Fruit fly (Drosophila melanogaster) whole organism, prepupa: ENCODE results near the gene CG33332.

ENCODE experiments used
- Blimp-1 ChIP-seq: fragments of 200-800 bp; sonication (Bioruptor generic); optimal IDR thresholded peaks from 3 replicates; lab custom pipeline; 2017; ENCODE audit warnings: missing biosample characterization, missing genetic modification characterization, mild to moderate bottlenecking, moderate library complexity, missing genetic modification reagents
- CG10669 ChIP-seq: fragments of 200-800 bp; sonication (Bioruptor generic); optimal IDR thresholded peaks from 3 replicates; lab custom pipeline; 2018; ENCODE audit warnings: missing biosample characterization, mild to moderate bottlenecking, missing genetic modification characterization, moderate library complexity
- CG11294 ChIP-seq: fragments of 200-800 bp; sonication (Bioruptor generic); IDR thresholded peaks from 2 replicates; pipeline ENCODE4 v1.3.6; 2022; ENCODE audit warnings: missing biosample characterization, missing genetic modification characterization
- CG11902 ChIP-seq: fragments of 200-800 bp; sonication (Bioruptor generic); optimal IDR thresholded peaks from 3 replicates; lab custom pipeline; 2016; ENCODE audit warnings: missing biosample characterization, missing genetic modification characterization
- CG1621 ChIP-seq: fragments of 200-800 bp; sonication (Bioruptor generic); optimal IDR thresholded peaks from 3 replicates; lab custom pipeline; 2018; ENCODE audit warnings: missing biosample characterization, mild to moderate bottlenecking, missing genetic modification characterization
- CG3032 ChIP-seq: fragments of 200-800 bp; optimal IDR thresholded peaks from 2 replicates; lab custom pipeline; 2019; ENCODE audit warnings: missing biosample characterization, mild to moderate bottlenecking, missing genetic modification characterization, moderate library complexity
- CG32006 ChIP-seq: fragments of 200-800 bp; sonication (Bioruptor generic); optimal IDR thresholded peaks from 3 replicates; lab custom pipeline; 2017; ENCODE audit warnings: missing biosample characterization, mild to moderate bottlenecking, missing genetic modification characterization
- CG34406 ChIP-seq: fragments of 200-800 bp; sonication (Bioruptor generic); optimal IDR thresholded peaks from 3 replicates; lab custom pipeline; 2016; ENCODE audit warnings: missing biosample characterization, missing genetic modification characterization
- CG3919 ChIP-seq: fragments of 200-800 bp; sonication (Bioruptor generic); optimal IDR thresholded peaks from 3 replicates; lab custom pipeline; 2016; ENCODE audit warnings: missing biosample characterization, missing genetic modification characterization
- CG4318 ChIP-seq: fragments of 200-800 bp; sonication (Bioruptor generic); optimal IDR thresholded peaks from 3 replicates; lab custom pipeline; 2017; ENCODE audit warnings: missing biosample characterization, mild to moderate bottlenecking, missing genetic modification characterization
- CG6163 ChIP-seq: fragments of 200-800 bp; sonication (Bioruptor generic); IDR thresholded peaks from 3 replicates; pipeline ENCODE4 v1.3.6; 2022; ENCODE audit warnings: missing biosample characterization, missing genetic modification characterization
- CG6808 ChIP-seq: fragments of 200-800 bp; sonication (Bioruptor generic); optimal IDR thresholded peaks from 3 replicates; lab custom pipeline; 2017; ENCODE audit warnings: missing biosample characterization, missing genetic modification characterization, mild to moderate bottlenecking, moderate library complexity, missing genetic modification reagents
- CG6854 ChIP-seq: fragments of 200-800 bp; sonication (Bioruptor generic); optimal IDR thresholded peaks from 2 replicates; lab custom pipeline; 2017; ENCODE audit warnings: missing biosample characterization, mild to moderate bottlenecking, missing genetic modification characterization
- CG7368 ChIP-seq: fragments of 200-800 bp; sonication (Bioruptor generic); optimal IDR thresholded peaks from 3 replicates; lab custom pipeline; 2016; ENCODE audit warnings: missing biosample characterization, missing genetic modification characterization
- CG8119 ChIP-seq: fragments of 200-800 bp; sonication (Bioruptor generic); IDR thresholded peaks from 3 replicates; pipeline ENCODE4 v1.3.6; 2022; ENCODE audit warnings: missing biosample characterization, missing genetic modification characterization
- CG8319 ChIP-seq: fragments of 200-800 bp; sonication (Bioruptor generic); optimal IDR thresholded peaks from 3 replicates; lab custom pipeline; 2016; ENCODE audit warnings: missing biosample characterization, missing genetic modification characterization
- CG8632 ChIP-seq: fragments of 200-800 bp; sonication (Bioruptor generic); optimal IDR thresholded peaks from 3 replicates; lab custom pipeline; 2016; ENCODE audit warnings: missing biosample characterization, missing genetic modification characterization
- CG9139 ChIP-seq: fragments of 200-800 bp; sonication (Bioruptor generic); optimal IDR thresholded peaks from 3 replicates; lab custom pipeline; 2017; ENCODE audit warnings: missing biosample characterization, mild to moderate bottlenecking, missing genetic modification characterization
- Eip75B ChIP-seq: fragments of 200-800 bp; sonication (Bioruptor generic); optimal IDR thresholded peaks from 3 replicates; lab custom pipeline; 2016; ENCODE audit warnings: missing biosample characterization, missing genetic modification characterization
- Eip78C ChIP-seq: fragments of 200-800 bp; sonication (Bioruptor generic); peaks from one replicate; lab custom pipeline; 2016; ENCODE audit warnings: missing biosample characterization, missing genetic modification characterization
- Ets21C ChIP-seq: fragments of 200-800 bp; sonication (Bioruptor generic); optimal IDR thresholded peaks from 3 replicates; lab custom pipeline; 2016; ENCODE audit warnings: missing biosample characterization, missing genetic modification characterization
- Ets96B ChIP-seq: fragments of 200-800 bp; optimal IDR thresholded peaks from 2 replicates; lab custom pipeline; 2019; ENCODE audit warnings: missing biosample characterization, mild to moderate bottlenecking, missing genetic modification characterization, moderate library complexity
- Gug ChIP-seq: fragments of 200-800 bp; sonication (Bioruptor generic); IDR thresholded peaks from 2 replicates; pipeline ENCODE4 v1.3.6; 2022; ENCODE audit warnings: missing biosample characterization, missing genetic modification characterization
- Hr38 ChIP-seq: sonication (Bioruptor generic); optimal IDR thresholded peaks from 2 replicates; lab custom pipeline; 2016; ENCODE audit warnings: missing biosample characterization, missing genetic modification characterization
- Hr4 ChIP-seq: fragments of 200-800 bp; sonication (Bioruptor generic); optimal IDR thresholded peaks from 3 replicates; lab custom pipeline; 2016; ENCODE audit warnings: missing biosample characterization, missing genetic modification characterization
- Lpt ChIP-seq: fragments of 200-800 bp; sonication (Bioruptor generic); optimal IDR thresholded peaks from 3 replicates; lab custom pipeline; 2016; ENCODE audit warnings: missing biosample characterization, missing genetic modification characterization
- Met ChIP-seq: fragments of 200-800 bp; sonication (Bioruptor generic); optimal IDR thresholded peaks from 3 replicates; lab custom pipeline; 2016; ENCODE audit warnings: missing biosample characterization, missing genetic modification characterization
- OdsH ChIP-seq: fragments of 200-800 bp; sonication (Bioruptor generic); optimal IDR thresholded peaks from 3 replicates; lab custom pipeline; 2016; ENCODE audit warnings: missing biosample characterization, missing genetic modification characterization
- Smox ChIP-seq: fragments of 200-800 bp; sonication (Bioruptor generic); optimal IDR thresholded peaks from 3 replicates; lab custom pipeline; 2016; ENCODE audit warnings: missing biosample characterization, missing genetic modification characterization
- Sox15 ChIP-seq: fragments of 200-800 bp; sonication (Bioruptor generic); optimal IDR thresholded peaks from 3 replicates; lab custom pipeline; 2016; ENCODE audit warnings: missing biosample characterization, missing genetic modification characterization
- achi ChIP-seq: fragments of 200-800 bp; sonication (Bioruptor generic); optimal IDR thresholded peaks from 3 replicates; lab custom pipeline; 2016; ENCODE audit warnings: missing biosample characterization, missing genetic modification characterization
- acj6 ChIP-seq: fragments of 200-800 bp; sonication (Bioruptor generic); optimal IDR thresholded peaks from 3 replicates; lab custom pipeline; 2016; ENCODE audit warnings: missing biosample characterization, missing genetic modification characterization
- cyc ChIP-seq: fragments of 200-800 bp; sonication (Bioruptor generic); optimal IDR thresholded peaks from 3 replicates; lab custom pipeline; 2016; ENCODE audit warnings: missing biosample characterization, missing genetic modification characterization
- dac ChIP-seq: fragments of 200-800 bp; sonication (Bioruptor generic); optimal IDR thresholded peaks from 2 replicates; lab custom pipeline; 2017; ENCODE audit warnings: missing biosample characterization, mild to moderate bottlenecking, missing genetic modification characterization
- dsx ChIP-seq: fragments of 200-800 bp; optimal IDR thresholded peaks from 3 replicates; lab custom pipeline; 2019; ENCODE audit warnings: missing biosample characterization, mild to moderate bottlenecking, missing genetic modification characterization, moderate library complexity; ENCODE audit not compliant: poor library complexity, severe bottlenecking
- esn ChIP-seq: fragments of 200-800 bp; sonication (Bioruptor generic); optimal IDR thresholded peaks from 2 replicates; lab custom pipeline; 2016; ENCODE audit warnings: missing biosample characterization, mild to moderate bottlenecking, missing genetic modification characterization, moderate library complexity
- lz ChIP-seq: fragments of 200-800 bp; sonication (Bioruptor generic); optimal IDR thresholded peaks from 3 replicates; lab custom pipeline; 2016; ENCODE audit warnings: missing biosample characterization, missing genetic modification characterization
- pdm3 ChIP-seq: fragments of 200-800 bp; sonication (Bioruptor generic); optimal IDR thresholded peaks from 3 replicates; lab custom pipeline; 2016; ENCODE audit warnings: missing biosample characterization, missing genetic modification characterization
- salr ChIP-seq, 2 experiments: fragments of 200-800 bp; sonication (Bioruptor generic); optimal IDR thresholded peaks; 3 replicates each; lab custom pipeline; 2016 to 2018; ENCODE audit warnings: missing biosample characterization in 2 of 2, missing genetic modification characterization in 2 of 2, mild to moderate bottlenecking in 1 of 2
- spab ChIP-seq: fragments of 200-800 bp; sonication (Bioruptor generic); optimal IDR thresholded peaks from 2 replicates; lab custom pipeline; 2017; ENCODE audit warnings: missing biosample characterization, mild to moderate bottlenecking, missing genetic modification characterization, missing genetic modification reagents
- svp ChIP-seq: fragments of 200-800 bp; sonication (Bioruptor generic); peaks from one replicate; lab custom pipeline; 2016; ENCODE audit warnings: missing biosample characterization, missing genetic modification characterization
- topi ChIP-seq: fragments of 200-800 bp; sonication (Bioruptor generic); optimal IDR thresholded peaks from 3 replicates; lab custom pipeline; 2016; ENCODE audit warnings: missing biosample characterization, missing genetic modification characterization
- vri ChIP-seq: fragments of 200-800 bp; sonication (Bioruptor generic); optimal IDR thresholded peaks from 3 replicates; lab custom pipeline; 2016; ENCODE audit warnings: missing biosample characterization, mild to moderate bottlenecking, missing genetic modification characterization

CG33332 gene

dm6 chr3R:14886011-14886534 lies at the start of gene CG33332, which contains the start of the genes Rrp6 and CG33331 (continued):
- peak; percentile 18; the same call in 1 of the 2 replicates for TF ChIP-seq CG11294 (GFP tag; lab: Robert Waterston, UW)
- TF ChIP-seq Ets96B (tag; lab: Kevin White, UChicago), result peak; percentile 61
- TF ChIP-seq CG3032 (tag; lab: Kevin White, UChicago), result peak; percentile 69
- no peak for TF ChIP-seq dsx (GFP tag; lab: Kevin White, UChicago)
- no peak for TF ChIP-seq CG34406 (GFP tag; lab: Kevin White, UChicago)
- TF ChIP-seq Smox (GFP tag; lab: Kevin White, UChicago), result no peak
- peak; percentile 54 for TF ChIP-seq CG8319 (GFP tag; lab: Kevin White, UChicago)

dm6 chr3R:14844743-14845142 lies 41.5 kb upstream of the CG33332 start, which contains the start of gene CG3610:
CG3610 (plus strand) TSS chr3R:14845043.
- TF ChIP-seq CG10669 (GFP tag; lab: Kevin White, UChicago) (no peak), CG8319 (GFP tag; lab: Kevin White, UChicago) (no peak), dac (GFP tag; lab: Kevin White, UChicago) (no peak), CG1621 (tag; lab: Kevin White, UChicago) (no peak), CG9139 (GFP tag; lab: Kevin White, UChicago) (no peak), CG6808 (GFP tag; lab: Kevin White, UChicago) (no peak), Ets21C (GFP tag; lab: Kevin White, UChicago) (no peak), CG6163 (GFP tag; lab: Robert Waterston, UW) (no peak), pdm3 (no peak), salr (GFP tag; optimal IDR thresholded peaks at IDR 0.05; lab: Kevin White, UChicago) (no peak), CG7368 (GFP tag; lab: Kevin White, UChicago) (no peak), Gug (GFP tag; lab: Robert Waterston, UW) (no peak), vri (GFP tag; lab: Kevin White, UChicago) (no peak), lz (no peak), Met (GFP tag; lab: Kevin White, UChicago) (no peak), Blimp-1 (GFP tag; lab: Kevin White, UChicago) (no peak), spab (GFP tag; lab: Kevin White, UChicago) (no peak)

- TF ChIP-seq dsx (GFP tag; lab: Kevin White, UChicago) (peak; percentile 37), CG3919 (GFP tag; lab: Kevin White, UChicago) (peak; percentile 86), CG9139 (GFP tag; lab: Kevin White, UChicago) (no peak), topi (GFP tag; lab: Kevin White, UChicago) (peak; percentile 2), acj6 (peak; percentile 78), lz (peak; percentile 37), svp (peak; percentile 70), Sox15 (GFP tag; lab: Kevin White, UChicago) (peak; percentile 32), CG34406 (GFP tag; lab: Kevin White, UChicago) (peak; percentile 67), CG8119 (peak; percentile 86), pdm3 (peak; percentile 73), CG4318 (peak; percentile 88), CG6854 (GFP tag; lab: Kevin White, UChicago) (no peak), Ets21C (GFP tag; lab: Kevin White, UChicago) (no peak), CG11294 (GFP tag; lab: Robert Waterston, UW) (peak; percentile 57), Lpt (GFP tag; lab: Kevin White, UChicago) (peak; percentile 83), Hr4 (GFP tag; lab: Kevin White, UChicago) (peak; percentile 92), Eip78C (GFP tag; lab: Kevin White, UChicago) (peak; percentile 94), Hr38 (GFP tag; lab: Kevin White, UChicago) (peak; percentile 52), OdsH (GFP tag; lab: Kevin White, UChicago) (peak; percentile 82), CG8632 (GFP tag; lab: Kevin White, UChicago) (peak; percentile 52), Gug (GFP tag; lab: Robert Waterston, UW) (peak; percentile 71), Ets96B (tag; lab: Kevin White, UChicago) (peak; percentile 58), Eip75B (GFP tag; lab: Kevin White, UChicago) (peak; percentile 65), vri (GFP tag; lab: Kevin White, UChicago) (no peak), Met (GFP tag; lab: Kevin White, UChicago) (peak; percentile 18), Smox (GFP tag; lab: Kevin White, UChicago) (no peak), CG1621 (tag; lab: Kevin White, UChicago) (peak; percentile 18), CG32006 (peak; percentile 93), CG6808 (GFP tag; lab: Kevin White, UChicago) (peak; percentile 45), achi (GFP tag; lab: Kevin White, UChicago) (peak; percentile 78), esn (GFP tag; lab: Kevin White, UChicago) (no peak), Blimp-1 (GFP tag; lab: Kevin White, UChicago) (peak; percentile 95), cyc (peak; percentile 50), CG11902 (GFP tag; lab: Kevin White, UChicago) (peak; percentile 42), dac (GFP tag; lab: Kevin White, UChicago) (peak; percentile 86)
These were observed 39.2 kb upstream of the CG33332 start for dm6 chr3R:14846924-14847599.
